Fruit fly (Drosophila melanogaster) whole organism, embryonic: ENCODE measurements around the gene CG15570.
A peak's percentile ranks its signal among the peaks of the same experiment; 100 is the strongest.

Experiments
- ATbp ChIP-seq: fragments of 200-800 bp; sonication (Bioruptor generic); optimal IDR thresholded peaks from 2 replicates; lab custom pipeline; 2017; ENCODE audit warnings: missing biosample characterization, mild to moderate bottlenecking, missing genetic modification characterization, missing genetic modification reagents
- Adf1 ChIP-seq: fragments of 200-800 bp; sonication (Bioruptor generic); IDR thresholded peaks from 2 replicates; pipeline ENCODE4 v1.3.6; 2022; ENCODE audit warnings: missing biosample characterization, missing genetic modification characterization
- CG10654 ChIP-seq: fragments of 200-800 bp; sonication (Bioruptor generic); optimal IDR thresholded peaks from 2 replicates; lab custom pipeline; 2016; ENCODE audit warnings: missing biosample characterization, missing genetic modification characterization
- CG11398 ChIP-seq: fragments of 200-800 bp; sonication (Bioruptor generic); optimal IDR thresholded peaks from 2 replicates; lab custom pipeline; 2016; ENCODE audit warnings: missing biosample characterization, missing genetic modification characterization
- CG12104 ChIP-seq: fragments of 200-800 bp; sonication (Bioruptor generic); optimal IDR thresholded peaks from 3 replicates; lab custom pipeline; 2016; ENCODE audit warnings: missing biosample characterization, missing genetic modification characterization
- CG12219 ChIP-seq: fragments of 200-800 bp; sonication (Bioruptor generic); optimal IDR thresholded peaks from 3 replicates; lab custom pipeline; 2018; ENCODE audit warnings: missing biosample characterization, mild to moderate bottlenecking, missing genetic modification characterization
- CG12236 ChIP-seq: fragments of 200-800 bp; sonication (Bioruptor generic); optimal IDR thresholded peaks from 2 replicates; lab custom pipeline; 2016; ENCODE audit warnings: missing biosample characterization, missing genetic modification characterization
- CG13424 ChIP-seq: fragments of 200-800 bp; sonication (Bioruptor generic); optimal IDR thresholded peaks from 2 replicates; lab custom pipeline; 2019; ENCODE audit warnings: missing biosample characterization, mild to moderate bottlenecking, missing genetic modification characterization, moderate library complexity
- CG1603 ChIP-seq: fragments of 200-800 bp; sonication (Bioruptor generic); optimal IDR thresholded peaks from 2 replicates; lab custom pipeline; 2019; ENCODE audit warnings: missing biosample characterization, mild to moderate bottlenecking, missing genetic modification characterization, moderate library complexity
- CG17361 ChIP-seq: fragments of 200-800 bp; sonication (Bioruptor generic); IDR thresholded peaks from 3 replicates; pipeline ENCODE4 v1.3.6; 2022; ENCODE audit warnings: missing biosample characterization, missing genetic modification characterization
- CG17802 ChIP-seq: fragments of 200-800 bp; sonication (Bioruptor generic); optimal IDR thresholded peaks from 2 replicates; lab custom pipeline; 2018; ENCODE audit warnings: missing biosample characterization, mild to moderate bottlenecking, missing genetic modification characterization, moderate library complexity
- CG17912 ChIP-seq: fragments of 200-800 bp; sonication (Bioruptor generic); optimal IDR thresholded peaks from 2 replicates; lab custom pipeline; 2018; ENCODE audit warnings: missing biosample characterization, mild to moderate bottlenecking, missing genetic modification characterization
- CG1792 ChIP-seq: fragments of 200-800 bp; sonication (Bioruptor generic); optimal IDR thresholded peaks from 2 replicates; lab custom pipeline; 2016; ENCODE audit warnings: missing biosample characterization, missing genetic modification characterization
- CG2202 ChIP-seq: fragments of 200-800 bp; sonication (Bioruptor generic); optimal IDR thresholded peaks from 2 replicates; lab custom pipeline; 2018; ENCODE audit warnings: missing biosample characterization, mild to moderate bottlenecking, missing genetic modification characterization
- CG33557 ChIP-seq: fragments of 200-800 bp; sonication (Bioruptor generic); optimal IDR thresholded peaks from 2 replicates; lab custom pipeline; 2019; ENCODE audit warnings: missing biosample characterization, mild to moderate bottlenecking, missing genetic modification characterization, moderate library complexity
- CG3847 ChIP-seq: fragments of 200-800 bp; sonication (Bioruptor generic); IDR thresholded peaks from 2 replicates; pipeline ENCODE4 v1.3.6; 2022; ENCODE audit warnings: missing biosample characterization, missing genetic modification characterization
- CG6254 ChIP-seq: fragments of 200-800 bp; sonication (Bioruptor generic); optimal IDR thresholded peaks from 3 replicates; lab custom pipeline; 2017; ENCODE audit warnings: mild to moderate bottlenecking, missing biosample characterization, missing genetic modification reagents, missing genetic modification characterization
- CG7745 ChIP-seq: fragments of 200-800 bp; sonication (Bioruptor generic); optimal IDR thresholded peaks from 2 replicates; lab custom pipeline; 2018; ENCODE audit warnings: missing biosample characterization, mild to moderate bottlenecking, missing genetic modification characterization, moderate library complexity
- CG8944 ChIP-seq: fragments of 200-800 bp; sonication (Bioruptor generic); optimal IDR thresholded peaks from 3 replicates; lab custom pipeline; 2016; ENCODE audit warnings: missing biosample characterization, missing genetic modification characterization
- CG9215 ChIP-seq: fragments of 200-800 bp; sonication (Bioruptor generic); IDR thresholded peaks from 2 replicates; pipeline ENCODE4 v1.3.6; 2022; ENCODE audit warnings: missing biosample characterization, missing genetic modification characterization
- CG9817 ChIP-seq: fragments of 200-800 bp; sonication (Bioruptor generic); optimal IDR thresholded peaks from 2 replicates; lab custom pipeline; 2018; ENCODE audit warnings: missing biosample characterization, mild to moderate bottlenecking, missing genetic modification characterization, moderate library complexity
- E2f1 ChIP-seq: fragments of 200-800 bp; sonication (Bioruptor generic); IDR thresholded peaks from 2 replicates; pipeline ENCODE4 v1.3.6; 2022; ENCODE audit warnings: missing biosample characterization, missing genetic modification characterization
- GATAe ChIP-seq: fragments of 200-800 bp; sonication (Bioruptor generic); conservative IDR thresholded peaks from 2 replicates; pipeline ENCODE4 v1.3.6; 2022; ENCODE audit warnings: missing biosample characterization, missing genetic modification characterization
- Gsc ChIP-seq: fragments of 200-800 bp; sonication (Bioruptor generic); IDR thresholded peaks from 2 replicates; pipeline ENCODE4 v1.3.6; 2022; ENCODE audit warnings: missing biosample characterization, missing genetic modification characterization
- HmgZ ChIP-seq: fragments of 200-800 bp; sonication (Bioruptor generic); optimal IDR thresholded peaks from 2 replicates; lab custom pipeline; 2018; ENCODE audit warnings: missing biosample characterization, mild to moderate bottlenecking, missing genetic modification characterization
- Jarid2 ChIP-seq: fragments of 200-800 bp; sonication (Bioruptor generic); optimal IDR thresholded peaks from 3 replicates; lab custom pipeline; 2017; ENCODE audit warnings: mild to moderate bottlenecking, missing biosample characterization, missing genetic modification reagents, missing genetic modification characterization
- Lhr ChIP-seq: fragments of 200-800 bp; sonication (Bioruptor generic); optimal IDR thresholded peaks from 3 replicates; lab custom pipeline; 2017; ENCODE audit warnings: mild to moderate bottlenecking, missing biosample characterization, missing genetic modification reagents, missing genetic modification characterization
- MESR4 ChIP-seq: fragments of 200-800 bp; sonication (Bioruptor generic); optimal IDR thresholded peaks from 2 replicates; lab custom pipeline; 2018; ENCODE audit warnings: missing biosample characterization, mild to moderate bottlenecking, missing genetic modification characterization, moderate library complexity
- Max ChIP-seq: fragments of 200-800 bp; sonication (Bioruptor generic); optimal IDR thresholded peaks from 2 replicates; lab custom pipeline; 2016; ENCODE audit warnings: missing biosample characterization, mild to moderate bottlenecking, missing genetic modification characterization
- NfI ChIP-seq: fragments of 200-800 bp; sonication (Bioruptor generic); optimal IDR thresholded peaks from 3 replicates; lab custom pipeline; 2018; ENCODE audit warnings: missing biosample characterization, mild to moderate bottlenecking, missing genetic modification characterization, moderate library complexity
- Scr ChIP-seq: fragments of 200-800 bp; sonication (Bioruptor generic); IDR thresholded peaks from 2 replicates; pipeline ENCODE4 v1.3.6; 2022; ENCODE audit warnings: missing biosample characterization, missing genetic modification characterization; ENCODE audit not compliant: partially characterized antibody
- Six4 ChIP-seq: fragments of 200-800 bp; sonication (Bioruptor generic); optimal IDR thresholded peaks from 2 replicates; lab custom pipeline; 2016; ENCODE audit warnings: missing biosample characterization, missing genetic modification characterization
- Taf1 ChIP-seq: fragments of 200-800 bp; sonication (Bioruptor generic); IDR thresholded peaks from 2 replicates; pipeline ENCODE4 v1.3.6; 2022; ENCODE audit warnings: missing biosample characterization, missing genetic modification characterization
- Xbp1 ChIP-seq: fragments of 200-800 bp; sonication (Bioruptor generic); optimal IDR thresholded peaks from 3 replicates; lab custom pipeline; 2016; ENCODE audit warnings: missing biosample characterization, mild to moderate bottlenecking, missing genetic modification characterization
- ash1 ChIP-seq: fragments of 200-800 bp; sonication (Bioruptor generic); optimal IDR thresholded peaks from 2 replicates; lab custom pipeline; 2018; ENCODE audit warnings: missing biosample characterization, mild to moderate bottlenecking, missing genetic modification characterization
- bab2 ChIP-seq: fragments of 200-800 bp; sonication (Bioruptor generic); optimal IDR thresholded peaks from 2 replicates; lab custom pipeline; 2016; ENCODE audit warnings: missing biosample characterization, missing genetic modification characterization
- bbx ChIP-seq: fragments of 200-800 bp; sonication (Bioruptor generic); IDR thresholded peaks from 2 replicates; pipeline ENCODE4 v1.3.6; 2022; ENCODE audit warnings: missing biosample characterization, missing genetic modification characterization; ENCODE audit not compliant: partially characterized antibody
- bowl ChIP-seq: fragments of 200-800 bp; sonication (Bioruptor generic); IDR thresholded peaks from 2 replicates; pipeline ENCODE4 v1.3.6; 2022; ENCODE audit warnings: missing biosample characterization, missing genetic modification characterization
- chif ChIP-seq, 2 experiments: fragments of 200-800 bp; sonication (Bioruptor generic); optimal IDR thresholded peaks; 3 replicates each; lab custom pipeline; 2016; ENCODE audit warnings: missing biosample characterization in 2 of 2, missing genetic modification characterization in 2 of 2
- en ChIP-seq: fragments of 200-800 bp; sonication (Bioruptor generic); optimal IDR thresholded peaks from 2 replicates; lab custom pipeline; 2016; ENCODE audit warnings: missing biosample characterization, missing genetic modification characterization
- gsb ChIP-seq: fragments of 200-800 bp; sonication (Bioruptor generic); IDR thresholded peaks from 2 replicates; pipeline ENCODE4 v1.3.6; 2022; ENCODE audit warnings: missing biosample characterization, missing genetic modification characterization
- luna ChIP-seq: fragments of 200-800 bp; sonication (Bioruptor generic); optimal IDR thresholded peaks from 2 replicates; lab custom pipeline; 2016; ENCODE audit warnings: missing biosample characterization, missing genetic modification characterization
- nmo ChIP-seq: fragments of 200-800 bp; sonication (Bioruptor generic); optimal IDR thresholded peaks from 2 replicates; lab custom pipeline; 2018; ENCODE audit warnings: missing biosample characterization, mild to moderate bottlenecking, missing genetic modification characterization, moderate library complexity
- p53 ChIP-seq: fragments of 200-800 bp; sonication (Bioruptor generic); optimal IDR thresholded peaks from 2 replicates; lab custom pipeline; 2016; ENCODE audit warnings: missing biosample characterization, missing genetic modification characterization
- pan ChIP-seq, 4 experiments: fragments of >200 bp in 3 of 4; fragments of 200-800 bp in 1 of 4; sonication (Bioruptor generic) in 1 of 4; optimal IDR thresholded peaks in 3 of 4; IDR thresholded peaks in 1 of 4; 2 replicates each; pipeline versions ENCODE4 v1.3.6 to Lab custom; 2017 to 2022; ENCODE audit warnings: missing biosample characterization in 2 of 4, missing genetic modification characterization in 2 of 4, mixed read lengths in 1 of 4
- pnt ChIP-seq: fragments of 200-800 bp; sonication (Bioruptor generic); optimal IDR thresholded peaks from 3 replicates; lab custom pipeline; 2016; ENCODE audit warnings: missing biosample characterization, missing genetic modification characterization
- pros ChIP-seq: fragments of 200-800 bp; sonication (Bioruptor generic); optimal IDR thresholded peaks from 3 replicates; lab custom pipeline; 2019; ENCODE audit warnings: missing biosample characterization, mild to moderate bottlenecking, missing genetic modification characterization, moderate library complexity
- sna ChIP-seq: fragments of 200-800 bp; sonication (Bioruptor generic); IDR thresholded peaks from 2 replicates; pipeline ENCODE4 v1.3.6; 2022; ENCODE audit warnings: missing biosample characterization, missing genetic modification characterization; ENCODE audit not compliant: partially characterized antibody

The CG15570 gene

DNA sequence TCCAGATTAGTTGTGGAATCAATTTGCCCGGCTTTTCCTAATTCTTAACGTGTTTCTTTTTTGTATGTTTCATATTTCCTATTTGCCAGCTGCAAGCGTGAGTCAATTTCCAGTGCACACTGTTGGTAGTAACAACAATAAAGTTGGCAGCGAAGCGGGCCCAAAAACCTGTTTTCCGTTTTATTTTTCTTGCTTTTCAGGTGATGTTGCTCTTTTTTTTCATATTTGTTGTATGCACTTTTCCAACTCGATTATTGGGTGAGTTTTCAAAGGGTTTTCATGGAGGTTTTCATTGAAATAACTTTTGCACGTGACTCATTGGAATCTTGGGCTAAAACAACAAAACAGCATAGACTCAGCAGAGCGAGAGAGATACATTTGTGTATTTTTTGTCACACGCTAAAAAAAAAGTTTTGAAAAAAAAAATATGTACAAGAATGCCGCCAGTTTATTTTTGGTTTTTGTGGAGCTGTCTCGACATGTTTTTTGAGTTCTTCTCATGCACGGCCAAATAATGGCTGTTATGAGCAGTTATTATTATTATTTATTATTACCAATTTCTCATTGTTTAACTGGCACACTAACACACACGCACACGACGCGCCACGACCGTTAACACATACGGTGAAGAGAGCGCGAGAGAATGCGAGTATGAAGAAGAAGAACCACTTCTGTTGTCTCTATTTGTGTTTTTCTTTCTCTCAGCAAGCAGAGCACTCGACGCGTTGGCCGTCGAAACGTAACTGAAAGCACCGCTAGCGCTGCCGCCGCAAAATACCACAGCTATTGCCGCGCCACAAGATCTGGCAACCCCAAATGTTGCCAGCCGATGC is 12.4 kb upstream of the CG15570 start, which contains the start of gene Fas2 (continued):
- TF ChIP-seq CG33557 (GFP tag; lab: Kevin White, UChicago) (peak; percentile 32), CG13424 (tag; lab: Kevin White, UChicago) (peak; percentile 1), CG7745 (tag; lab: Kevin White, UChicago) (no peak), CG9215 (GFP tag; lab: Robert Waterston, UW) (no peak), bbx (GFP tag; lab: Robert Waterston, UW) (peak; percentile 57; the same call in 1 of the 2 replicates), ATbp (GFP tag; lab: Kevin White, UChicago) (peak; percentile 27), pan (optimal IDR thresholded peaks at IDR 0.05; lab: Kevin White, UChicago) (no peak), pan (GFP tag; optimal IDR thresholded peaks at IDR 0.05 in 1 of 2, IDR thresholded peaks at IDR 0.05 in 1 of 2) (peak in 1 of 2 experiments; percentile 44), CG1603 (peak; percentile 45), CG2202 (tag; lab: Kevin White, UChicago) (no peak), E2f1 (GFP tag; lab: Robert Waterston, UW) (peak; percentile 31; the same call in 1 of the 2 replicates), CG11398 (GFP tag; lab: Kevin White, UChicago) (peak; percentile 13), CG17912 (no peak), CG9817 (tag; lab: Kevin White, UChicago) (no peak), en (GFP tag; lab: Kevin White, UChicago) (no peak), CG1792 (no peak), CG3847 (peak; percentile 5; the same call in 1 of the 2 replicates), Lhr (GFP tag; lab: Kevin White, UChicago) (peak; percentile 3), CG17361 (GFP tag; lab: Robert Waterston, UW) (peak; percentile 15; the same call in 1 of the 3 replicates), bowl (GFP tag; lab: Robert Waterston, UW) (no peak), p53 (GFP tag; lab: Kevin White, UChicago) (no peak), CG17802 (tag; lab: Kevin White, UChicago) (no peak), bab2 (GFP tag; lab: Kevin White, UChicago) (no peak), nmo (GFP tag; lab: Kevin White, UChicago) (peak; percentile 7), pros (GFP tag; lab: Kevin White, UChicago) (peak; percentile 13), CG12236 (GFP tag; lab: Kevin White, UChicago) (no peak), Xbp1 (no peak), NfI (GFP tag; lab: Kevin White, UChicago) (peak; percentile 6), Gsc (GFP tag; lab: Robert Waterston, UW) (no peak), Taf1 (0 out of 2 replicates have a peak, but pooled peaks have one; percentile 52), GATAe (GFP tag; lab: Robert Waterston, UW) (no peak), pnt (no peak), Jarid2 (GFP tag; lab: Kevin White, UChicago) (peak; percentile 92), HmgZ (tag; lab: Kevin White, UChicago) (peak; percentile 45), Adf1 (GFP tag; lab: Robert Waterston, UW) (peak; percentile 70; the same call in 1 of the 2 replicates), CG12104 (GFP tag; lab: Kevin White, UChicago) (no peak), CG6254 (GFP tag; lab: Kevin White, UChicago) (no peak), CG10654 (GFP tag; lab: Kevin White, UChicago) (no peak), Scr (GFP tag; lab: Robert Waterston, UW) (peak; percentile 40; the same call in 1 of the 2 replicates), Six4 (GFP tag; lab: Kevin White, UChicago) (no peak), luna (GFP tag; lab: Kevin White, UChicago) (no peak), ash1 (GFP tag; lab: Kevin White, UChicago) (no peak), MESR4 (GFP tag; lab: Kevin White, UChicago) (peak; percentile 13), Max (peak; percentile 12), chif (GFP tag; optimal IDR thresholded peaks at IDR 0.05; lab: Kevin White, UChicago) (no peak), CG12219 (GFP tag; lab: Kevin White, UChicago) (peak; percentile 11), CG8944 (GFP tag; lab: Kevin White, UChicago) (no peak), sna (GFP tag; lab: Robert Waterston, UW) (peak; percentile 19; the same call in 1 of the 2 replicates), gsb (GFP tag; lab: Robert Waterston, UW) (no peak)
